Fruit fly (Drosophila melanogaster) whole organism, embryonic: ENCODE results near the gene ATPsynbeta.

Experiments
- BtbVII ChIP-seq: fragments of 200-800 bp; sonication (Bioruptor generic); optimal IDR thresholded peaks from 3 replicates; lab custom pipeline; 2017; ENCODE audit warnings: missing biosample characterization, mild to moderate bottlenecking, missing genetic modification characterization
- CG10209 ChIP-seq: fragments of 200-800 bp; sonication (Bioruptor generic); optimal IDR thresholded peaks from 3 replicates; lab custom pipeline; 2017; ENCODE audit warnings: missing biosample characterization, mild to moderate bottlenecking, missing genetic modification characterization, missing genetic modification reagents
- CG10462 ChIP-seq: fragments of 200-800 bp; sonication (Bioruptor generic); optimal IDR thresholded peaks from 2 replicates; lab custom pipeline; 2016; ENCODE audit warnings: missing biosample characterization, missing genetic modification characterization
- CG10565 ChIP-seq: fragments of 200-800 bp; sonication (Bioruptor generic); optimal IDR thresholded peaks from 3 replicates; lab custom pipeline; 2016; ENCODE audit warnings: missing biosample characterization, mild to moderate bottlenecking, missing genetic modification characterization
- CG11560 ChIP-seq: fragments of 200-800 bp; sonication (Bioruptor generic); IDR thresholded peaks from 3 replicates; pipeline ENCODE4 v1.3.6; 2022; ENCODE audit warnings: missing biosample characterization, missing genetic modification characterization
- CG12104 ChIP-seq: fragments of 200-800 bp; sonication (Bioruptor generic); optimal IDR thresholded peaks from 3 replicates; lab custom pipeline; 2016; ENCODE audit warnings: missing biosample characterization, missing genetic modification characterization
- CG12942 ChIP-seq: fragments of 200-800 bp; sonication (Bioruptor generic); optimal IDR thresholded peaks from 3 replicates; lab custom pipeline; 2016; ENCODE audit warnings: missing biosample characterization, missing genetic modification characterization
- CG13894 ChIP-seq: fragments of 200-800 bp; sonication (Bioruptor generic); optimal IDR thresholded peaks from 3 replicates; lab custom pipeline; 2018; ENCODE audit warnings: missing biosample characterization, mild to moderate bottlenecking, missing genetic modification characterization, moderate library complexity
- CG1647 ChIP-seq: fragments of 200-800 bp; sonication (Bioruptor generic); optimal IDR thresholded peaks from 3 replicates; lab custom pipeline; 2016; ENCODE audit warnings: missing biosample characterization, missing genetic modification characterization
- CG17328 ChIP-seq: fragments of 200-800 bp; sonication (Bioruptor generic); IDR thresholded peaks from 2 replicates; pipeline ENCODE4 v1.3.6; 2022; ENCODE audit warnings: missing biosample characterization, missing genetic modification characterization
- CG17361 ChIP-seq: fragments of 200-800 bp; sonication (Bioruptor generic); IDR thresholded peaks from 3 replicates; pipeline ENCODE4 v1.3.6; 2022; ENCODE audit warnings: missing biosample characterization, missing genetic modification characterization
- CG3163 ChIP-seq: fragments of 200-800 bp; sonication (Bioruptor generic); optimal IDR thresholded peaks from 3 replicates; lab custom pipeline; 2016; ENCODE audit warnings: missing biosample characterization, missing genetic modification characterization
- CG3281 ChIP-seq: fragments of 200-800 bp; sonication (Bioruptor generic); optimal IDR thresholded peaks from 3 replicates; lab custom pipeline; 2017; ENCODE audit warnings: missing biosample characterization, mild to moderate bottlenecking, missing genetic modification characterization
- CG33213 ChIP-seq: fragments of 200-800 bp; sonication (Bioruptor generic); optimal IDR thresholded peaks from 3 replicates; lab custom pipeline; 2016; ENCODE audit warnings: missing biosample characterization, missing genetic modification characterization
- CG4617 ChIP-seq: fragments of 200-800 bp; sonication (Bioruptor generic); optimal IDR thresholded peaks from 3 replicates; lab custom pipeline; 2016; ENCODE audit warnings: missing biosample characterization, missing genetic modification characterization, borderline replicate concordance
- CG5245 ChIP-seq: fragments of 200-800 bp; sonication (Bioruptor generic); optimal IDR thresholded peaks from 3 replicates; lab custom pipeline; 2016; ENCODE audit warnings: missing biosample characterization, missing genetic modification characterization
- CG6272 ChIP-seq: fragments of 200-800 bp; sonication (Bioruptor generic); IDR thresholded peaks from 2 replicates; pipeline ENCODE4 v1.3.6; 2022; ENCODE audit warnings: missing biosample characterization, missing genetic modification characterization
- CG8089 ChIP-seq: fragments of 200-800 bp; sonication (Bioruptor generic); optimal IDR thresholded peaks from 3 replicates; lab custom pipeline; 2016; ENCODE audit warnings: missing biosample characterization, missing genetic modification characterization
- Dbx ChIP-seq: fragments of 200-800 bp; sonication (Bioruptor generic); IDR thresholded peaks from 3 replicates; pipeline ENCODE4 v1.3.6; 2022; ENCODE audit warnings: missing biosample characterization, missing genetic modification characterization
- Dll ChIP-seq: fragments of 200-800 bp; sonication (Bioruptor generic); IDR thresholded peaks from 4 replicates; pipeline ENCODE4 v1.3.6; 2022; ENCODE audit warnings: missing biosample characterization, missing genetic modification characterization; ENCODE audit not compliant: partially characterized antibody
- Dp ChIP-seq: fragments of 200-800 bp; sonication (Bioruptor generic); optimal IDR thresholded peaks from 2 replicates; lab custom pipeline; 2018; ENCODE audit warnings: missing biosample characterization, mild to moderate bottlenecking, missing genetic modification characterization, moderate library complexity
- ERR ChIP-seq: fragments of 200-800 bp; sonication (Bioruptor generic); optimal IDR thresholded peaks from 2 replicates; lab custom pipeline; 2016; ENCODE audit warnings: missing biosample characterization, missing genetic modification characterization
- HHEX ChIP-seq: fragments of 200-800 bp; sonication (Bioruptor generic); optimal IDR thresholded peaks from 3 replicates; lab custom pipeline; 2017; ENCODE audit warnings: missing biosample characterization, mild to moderate bottlenecking, missing genetic modification characterization, missing genetic modification reagents
- Nf-YC ChIP-seq: fragments of 200-800 bp; optimal IDR thresholded peaks from 3 replicates; lab custom pipeline; 2019; ENCODE audit warnings: missing biosample characterization, mild to moderate bottlenecking, missing genetic modification characterization, moderate library complexity
- Opbp ChIP-seq: fragments of 200-800 bp; sonication (Bioruptor generic); IDR thresholded peaks from 3 replicates; pipeline ENCODE4 v1.3.6; 2022; ENCODE audit warnings: missing biosample characterization, missing genetic modification characterization; ENCODE audit not compliant: partially characterized antibody
- Tbp ChIP-seq: fragments of >200 bp; optimal IDR thresholded peaks from 2 replicates; lab custom pipeline; 2018; ENCODE audit warnings: missing biosample characterization, missing genetic modification characterization
- Vsx1 ChIP-seq: fragments of 200-800 bp; sonication (Bioruptor generic); optimal IDR thresholded peaks from 2 replicates; lab custom pipeline; 2017; ENCODE audit warnings: missing biosample characterization, mild to moderate bottlenecking, missing genetic modification characterization, missing genetic modification reagents
- Xrp1 ChIP-seq: fragments of 200-800 bp; sonication (Bioruptor generic); IDR thresholded peaks from 2 replicates; pipeline ENCODE4 v1.3.6; 2022; ENCODE audit warnings: missing biosample characterization, missing genetic modification characterization
- al ChIP-seq: fragments of 200-800 bp; sonication (Bioruptor generic); IDR thresholded peaks from 2 replicates; pipeline ENCODE4 v1.3.6; 2022; ENCODE audit warnings: missing biosample characterization, missing genetic modification characterization
- bbx ChIP-seq: fragments of 200-800 bp; sonication (Bioruptor generic); IDR thresholded peaks from 2 replicates; pipeline ENCODE4 v1.3.6; 2022; ENCODE audit warnings: missing biosample characterization, missing genetic modification characterization; ENCODE audit not compliant: partially characterized antibody
- cg ChIP-seq: fragments of 200-800 bp; sonication (Bioruptor generic); optimal IDR thresholded peaks from 3 replicates; lab custom pipeline; 2019; ENCODE audit warnings: missing biosample characterization, mild to moderate bottlenecking, missing genetic modification characterization, moderate library complexity
- ci ChIP-seq: fragments of 200-800 bp; sonication (Bioruptor generic); IDR thresholded peaks from 3 replicates; pipeline ENCODE4 v1.3.6; 2022; ENCODE audit warnings: missing biosample characterization, missing genetic modification characterization
- dan ChIP-seq: fragments of 200-800 bp; sonication (Bioruptor generic); IDR thresholded peaks from 2 replicates; pipeline ENCODE4 v1.3.6; 2022; ENCODE audit warnings: missing biosample characterization, missing genetic modification characterization
- ftz-f1 ChIP-seq: fragments of 200-800 bp; sonication (Bioruptor generic); optimal IDR thresholded peaks from 2 replicates; lab custom pipeline; 2016; ENCODE audit warnings: missing biosample characterization, missing genetic modification characterization
- gsb ChIP-seq: fragments of 200-800 bp; sonication (Bioruptor generic); IDR thresholded peaks from 2 replicates; pipeline ENCODE4 v1.3.6; 2022; ENCODE audit warnings: missing biosample characterization, missing genetic modification characterization
- h ChIP-seq: fragments of >200 bp; optimal IDR thresholded peaks from 2 replicates; lab custom pipeline; 2017
- lola ChIP-seq, 3 experiments: fragments of >200 bp in 2 of 3; fragments of 200-800 bp in 1 of 3; sonication (Bioruptor generic) in 1 of 3; optimal IDR thresholded peaks; 2 replicates each; lab custom pipeline; 2017 to 2019; ENCODE audit warnings: missing biosample characterization in 3 of 3, missing genetic modification characterization in 3 of 3, mild to moderate bottlenecking in 1 of 3, moderate library complexity in 1 of 3
- maf-S ChIP-seq: fragments of 200-800 bp; sonication (Bioruptor generic); optimal IDR thresholded peaks from 2 replicates; lab custom pipeline; 2016; ENCODE audit warnings: missing biosample characterization, missing genetic modification characterization
- nerfin-1 ChIP-seq: fragments of 200-800 bp; sonication (Bioruptor generic); optimal IDR thresholded peaks from 3 replicates; lab custom pipeline; 2019; ENCODE audit warnings: missing biosample characterization, mild to moderate bottlenecking, missing genetic modification characterization, moderate library complexity
- nerfin-2 ChIP-seq: fragments of 200-800 bp; sonication (Bioruptor generic); IDR thresholded peaks from 2 replicates; pipeline ENCODE4 v1.3.6; 2022; ENCODE audit warnings: missing biosample characterization, missing genetic modification characterization; ENCODE audit not compliant: partially characterized antibody
- oc ChIP-seq: fragments of 200-800 bp; sonication (Bioruptor generic); optimal IDR thresholded peaks from 2 replicates; lab custom pipeline; 2018; ENCODE audit warnings: missing biosample characterization, mild to moderate bottlenecking, missing genetic modification characterization, moderate library complexity
- odd ChIP-seq: fragments of 200-800 bp; sonication (Bioruptor generic); optimal IDR thresholded peaks from 2 replicates; lab custom pipeline; 2017; ENCODE audit warnings: missing biosample characterization, mild to moderate bottlenecking, missing genetic modification characterization
- pfk ChIP-seq: fragments of 200-800 bp; sonication (Bioruptor generic); optimal IDR thresholded peaks from 2 replicates; lab custom pipeline; 2018; ENCODE audit warnings: missing biosample characterization, mild to moderate bottlenecking, missing genetic modification characterization, moderate library complexity
- sc ChIP-seq, 3 experiments: fragments of >200 bp in 2 of 3; fragments of 200-800 bp in 1 of 3; sonication (Bioruptor generic) in 1 of 3; optimal IDR thresholded peaks; 2 replicates in 2 of 3; 3 replicates in 1 of 3; lab custom pipeline; 2017; ENCODE audit warnings: mild to moderate bottlenecking in 1 of 3, missing biosample characterization in 1 of 3, missing genetic modification characterization in 1 of 3, missing genetic modification reagents in 1 of 3
- scrt ChIP-seq: fragments of 200-800 bp; sonication (Bioruptor generic); optimal IDR thresholded peaks from 2 replicates; lab custom pipeline; 2018; ENCODE audit warnings: missing biosample characterization, mild to moderate bottlenecking, missing genetic modification characterization, moderate library complexity
- sna ChIP-seq: fragments of 200-800 bp; sonication (Bioruptor generic); IDR thresholded peaks from 2 replicates; pipeline ENCODE4 v1.3.6; 2022; ENCODE audit warnings: missing biosample characterization, missing genetic modification characterization; ENCODE audit not compliant: partially characterized antibody
- stwl ChIP-seq: fragments of 200-800 bp; sonication (Bioruptor generic); optimal IDR thresholded peaks from 3 replicates; lab custom pipeline; 2018; ENCODE audit warnings: missing biosample characterization, mild to moderate bottlenecking, missing genetic modification characterization, moderate library complexity
- tap ChIP-seq: fragments of 200-800 bp; optimal IDR thresholded peaks from 3 replicates; lab custom pipeline; 2019; ENCODE audit warnings: missing biosample characterization, mild to moderate bottlenecking, missing genetic modification characterization, moderate library complexity
- twi ChIP-seq: fragments of 200-800 bp; optimal IDR thresholded peaks from 2 replicates; lab custom pipeline; 2019; ENCODE audit warnings: missing biosample characterization, mild to moderate bottlenecking, missing genetic modification characterization, moderate library complexity

ATPsynbeta gene

dm6 chr4:982791-983407 lies 48.4 kb upstream of the ATPsynbeta start (continued):
- peak; percentile 65 for TF ChIP-seq nerfin-1 (tag; lab: Kevin White, UChicago)
- TF ChIP-seq Vsx1 (GFP tag; lab: Kevin White, UChicago) = peak; percentile 42
- TF ChIP-seq stwl (tag; lab: Kevin White, UChicago) = no peak
- no peak for TF ChIP-seq al (GFP tag; lab: Robert Waterston, UW)
- TF ChIP-seq sc (optimal IDR thresholded peaks at IDR 0.05; lab: Kevin White, UChicago) = no peak
- TF ChIP-seq sc (GFP tag; optimal IDR thresholded peaks at IDR 0.05; lab: Kevin White, UChicago) = peak; percentile 72
- peak; percentile 56 for TF ChIP-seq HHEX (GFP tag; lab: Kevin White, UChicago)
- TF ChIP-seq odd = no peak
- no peak for TF ChIP-seq dan (GFP tag; lab: Robert Waterston, UW)
- 0 out of 4 replicates have a peak, but pooled peaks have one; percentile 12 for TF ChIP-seq Dll
- TF ChIP-seq CG10565 (GFP tag; lab: Kevin White, UChicago) = no peak
- TF ChIP-seq h (lab: Kevin White, UChicago) = no peak
- no peak; the same call in 1 of the 2 replicates for TF ChIP-seq CG6272 (GFP tag; lab: Robert Waterston, UW)
- TF ChIP-seq CG17361 (GFP tag; lab: Robert Waterston, UW) = peak; percentile 81; the same call in 2 of the 3 replicates
- TF ChIP-seq twi = peak; percentile 48
- no peak for TF ChIP-seq cg
- peak; percentile 61 for TF ChIP-seq Nf-YC (tag; lab: Kevin White, UChicago)
- TF ChIP-seq CG1647 (GFP tag; lab: Kevin White, UChicago) = peak; percentile 43
- TF ChIP-seq lola (GFP tag; optimal IDR thresholded peaks at IDR 0.05; lab: Kevin White, UChicago) = peak in 1 of 3 experiments; percentile 70
- TF ChIP-seq ERR = no peak
- TF ChIP-seq oc = peak; percentile 86
- peak; percentile 51 for TF ChIP-seq CG3163 (GFP tag; lab: Kevin White, UChicago)
- TF ChIP-seq CG4617 = peak; percentile 31
- TF ChIP-seq CG33213 (GFP tag; lab: Kevin White, UChicago) = peak; percentile 67
- peak; percentile 43 for TF ChIP-seq CG3281 (GFP tag; lab: Kevin White, UChicago)
- peak; percentile 72 for TF ChIP-seq CG5245 (GFP tag; lab: Kevin White, UChicago)
- TF ChIP-seq scrt = peak; percentile 53
- TF ChIP-seq BtbVII (GFP tag; lab: Kevin White, UChicago) = peak; percentile 50
- TF ChIP-seq maf-S (GFP tag; lab: Kevin White, UChicago) = peak; percentile 19
- TF ChIP-seq pfk (GFP tag; lab: Kevin White, UChicago) = no peak
- no peak for TF ChIP-seq gsb (GFP tag; lab: Robert Waterston, UW)
- TF ChIP-seq sna (GFP tag; lab: Robert Waterston, UW) = no peak
- peak; percentile 38 for TF ChIP-seq CG12942
- TF ChIP-seq CG13894 (tag; lab: Kevin White, UChicago) = peak; percentile 38
- no peak for TF ChIP-seq CG11560 (tag; lab: Robert Waterston, UW)
- TF ChIP-seq bbx = no peak
- peak; percentile 71 for TF ChIP-seq tap (tag; lab: Kevin White, UChicago)
- TF ChIP-seq CG8089 (GFP tag; lab: Kevin White, UChicago) = peak; percentile 73
- no peak for TF ChIP-seq Dp (GFP tag; lab: Kevin White, UChicago)
- TF ChIP-seq CG10462 (GFP tag; lab: Kevin White, UChicago) = peak; percentile 53
- peak; percentile 73 for TF ChIP-seq CG10209
- TF ChIP-seq Opbp (GFP tag; lab: Robert Waterston, UW) = no peak
- no peak for TF ChIP-seq Tbp (GFP tag; lab: Kevin White, UChicago)
- TF ChIP-seq ftz-f1 = no peak
- TF ChIP-seq ci (GFP tag; lab: Robert Waterston, UW) = no peak; the same call in 2 of the 3 replicates
- no peak for TF ChIP-seq nerfin-2
- TF ChIP-seq CG17328 = peak; percentile 90
- TF ChIP-seq CG12104 (GFP tag; lab: Kevin White, UChicago) = no peak
- peak; percentile 87 for TF ChIP-seq Xrp1 (GFP tag; lab: Robert Waterston, UW)
- no peak; the same call in 2 of the 3 replicates for TF ChIP-seq Dbx
